Fruit fly (Drosophila melanogaster): ENCODE results near the gene CG17721.

- TF ChIP-seq CTCF (optimal IDR thresholded peaks at IDR 0.05) (no peak), CG8478 (optimal IDR thresholded peaks at IDR 0.05) (no peak)
Observed at dm6 chr3R:11263579-11263978, 28.6 kb downstream of the CG17721 start.

All from S2 (cell line).